Worm (Caenorhabditis elegans) whole organism, L1 larva: ENCODE results near the gene F56A8.9.
A peak's percentile ranks its signal among the peaks of the same experiment; 100 is the strongest.

Source experiments
- C04F5.9 ChIP-seq: sonication (generic microtip); optimal IDR thresholded peaks from 2 replicates; lab custom pipeline; 2016; ENCODE audit warnings: missing genetic modification characterization, missing compliant biosample characterization
- C16A3.4 ChIP-seq: fragments of 150-350 bp; optimal IDR thresholded peaks from 2 replicates; lab custom pipeline; 2014; ENCODE audit warnings: missing biosample characterization, missing genetic modification characterization
- Y116A8C.19 ChIP-seq: sonication (generic microtip); optimal IDR thresholded peaks from 2 replicates; lab custom pipeline; 2016; ENCODE audit warnings: missing compliant biosample characterization, missing genetic modification characterization, borderline replicate concordance
- aha-1 ChIP-seq: fragments of 150-350 bp; optimal IDR thresholded peaks from 2 replicates; lab custom pipeline; 2014; ENCODE audit warnings: missing biosample characterization, missing genetic modification characterization
- alr-1 ChIP-seq: fragments of 200-800 bp; sonication (Bioruptor generic); optimal IDR thresholded peaks from 2 replicates; lab custom pipeline; 2018; ENCODE audit warnings: borderline replicate concordance, mild to moderate bottlenecking, missing genetic modification characterization, missing compliant biosample characterization
- blmp-1 ChIP-seq: fragments of 150-350 bp; optimal IDR thresholded peaks from 2 replicates; lab custom pipeline; 2014; ENCODE audit warnings: missing biosample characterization, missing genetic modification characterization
- ceh-82 ChIP-seq, 3 experiments: fragments of 150-350 bp in 1 of 3; sonication (generic microtip) in 2 of 3; optimal IDR thresholded peaks; 2 replicates each; lab custom pipeline; 2014 to 2017; ENCODE audit warnings: missing biosample characterization in 3 of 3, missing genetic modification characterization in 3 of 3
- ceh-88 ChIP-seq: fragments of 200-800 bp; sonication (Bioruptor generic); IDR thresholded peaks from 2 replicates; pipeline ENCODE4 v1.3.6; 2022; ENCODE audit warnings: missing genetic modification characterization, missing compliant biosample characterization
- ceh-90 ChIP-seq: sonication (generic microtip); optimal IDR thresholded peaks from 2 replicates; lab custom pipeline; 2016; ENCODE audit warnings: missing genetic modification characterization, missing compliant biosample characterization
- ces-1 ChIP-seq: fragments of 150-350 bp; optimal IDR thresholded peaks from 2 replicates; lab custom pipeline; 2014; ENCODE audit warnings: missing biosample characterization, missing genetic modification reagents, missing genetic modification characterization
- dpl-1 ChIP-seq, 3 experiments: fragments of 150-350 bp in 2 of 3; sonication (generic microtip) in 1 of 3; optimal IDR thresholded peaks; 2 replicates each; lab custom pipeline; 2014 to 2017; ENCODE audit warnings: missing biosample characterization in 3 of 3, missing genetic modification characterization in 3 of 3, missing genetic modification reagents in 3 of 3
- dsc-1 ChIP-seq: sonication (generic microtip); optimal IDR thresholded peaks from 2 replicates; lab custom pipeline; 2016; ENCODE audit warnings: mild to moderate bottlenecking, missing genetic modification characterization, missing compliant biosample characterization
- efl-1 ChIP-seq, 4 experiments: fragments of 150-350 bp; optimal IDR thresholded peaks in 3 of 4; peaks in 1 of 4; 1 replicate in 1 of 4; 2 replicates in 3 of 4; lab custom pipeline; 2014; ENCODE audit warnings: missing biosample characterization in 2 of 4, missing genetic modification characterization in 2 of 4, missing genetic modification reagents in 2 of 4
- egl-13 ChIP-seq: sonication (generic microtip); optimal IDR thresholded peaks from 2 replicates; lab custom pipeline; 2016; ENCODE audit warnings: missing genotype, missing genetic modification reagents, missing genetic modification characterization, missing compliant biosample characterization
- egl-27 ChIP-seq, 2 experiments: fragments of 150-350 bp in 1 of 2; sonication (generic microtip); optimal IDR thresholded peaks; 3 replicates each; lab custom pipeline; 2017 to 2018; ENCODE audit warnings: missing biosample characterization in 2 of 2, missing genetic modification characterization in 2 of 2, missing genetic modification reagents in 2 of 2
- elt-2 ChIP-seq: sonication (generic microtip); optimal IDR thresholded peaks from 2 replicates; lab custom pipeline; 2016; ENCODE audit warnings: missing genetic modification characterization, mild to moderate bottlenecking, inconsistent platforms, missing compliant biosample characterization, missing genetic modification reagents
- elt-3 ChIP-seq, 6 experiments: fragments of 150-350 bp in 1 of 6; sonication (generic microtip); optimal IDR thresholded peaks; 2 replicates each; lab custom pipeline; 2017 to 2018; ENCODE audit warnings: missing biosample characterization in 6 of 6, missing genetic modification characterization in 6 of 6, inconsistent platforms in 1 of 6
- fkh-4 ChIP-seq: sonication (generic microtip); optimal IDR thresholded peaks from 2 replicates; lab custom pipeline; 2016; ENCODE audit warnings: missing compliant biosample characterization, missing genetic modification characterization, borderline replicate concordance
- fkh-8 ChIP-seq: sonication (generic microtip); optimal IDR thresholded peaks from 2 replicates; lab custom pipeline; 2016; ENCODE audit warnings: mild to moderate bottlenecking, missing genetic modification characterization, missing compliant biosample characterization
- hlh-17 ChIP-seq: fragments of 200-800 bp; sonication (Bioruptor generic); optimal IDR thresholded peaks from 2 replicates; lab custom pipeline; 2018; ENCODE audit warnings: missing genetic modification characterization, mild to moderate bottlenecking, missing compliant biosample characterization, moderate library complexity, borderline replicate concordance
- hpl-2 ChIP-seq: fragments of 150-350 bp; optimal IDR thresholded peaks from 2 replicates; lab custom pipeline; 2014; ENCODE audit warnings: missing biosample characterization, missing genetic modification reagents, missing genetic modification characterization
- irx-1 ChIP-seq: sonication (generic microtip); optimal IDR thresholded peaks from 2 replicates; lab custom pipeline; 2016; ENCODE audit warnings: missing genetic modification characterization, missing compliant biosample characterization
- lin-13 ChIP-seq: fragments of 150-350 bp; optimal IDR thresholded peaks from 2 replicates; lab custom pipeline; 2014; ENCODE audit warnings: missing biosample characterization, missing genetic modification reagents, missing genetic modification characterization
- lin-14 ChIP-seq: fragments of 200-800 bp; sonication (Bioruptor generic); optimal IDR thresholded peaks from 2 replicates; lab custom pipeline; 2018; ENCODE audit warnings: mild to moderate bottlenecking, missing genetic modification characterization, moderate library complexity, missing compliant biosample characterization
- lir-3 ChIP-seq: sonication (generic microtip); optimal IDR thresholded peaks from 2 replicates; lab custom pipeline; 2016; ENCODE audit warnings: mild to moderate bottlenecking, missing genetic modification characterization, moderate library complexity, missing compliant biosample characterization; ENCODE audit not compliant: poor library complexity
- lsy-2 ChIP-seq, 2 experiments: fragments of 150-350 bp; optimal IDR thresholded peaks; 2 replicates each; lab custom pipeline; 2014; ENCODE audit warnings: missing biosample characterization in 2 of 2, missing genetic modification characterization in 2 of 2
- mab-9 ChIP-seq: fragments of 200-800 bp; sonication (Bioruptor generic); IDR thresholded peaks from 2 replicates; pipeline ENCODE4 v1.3.6; 2022; ENCODE audit warnings: missing genetic modification reagents, missing genetic modification characterization, missing compliant biosample characterization
- mdl-1 ChIP-seq, 2 experiments: fragments of 150-350 bp; optimal IDR thresholded peaks; 2 replicates each; lab custom pipeline; 2014 to 2017; ENCODE audit warnings: missing biosample characterization in 2 of 2, missing genetic modification characterization in 2 of 2, inconsistent platforms in 1 of 2
- mef-2 ChIP-seq: fragments of 150-350 bp; optimal IDR thresholded peaks from 2 replicates; lab custom pipeline; 2014; ENCODE audit warnings: missing biosample characterization, missing genetic modification characterization
- mep-1 ChIP-seq: fragments of 150-350 bp; optimal IDR thresholded peaks from 2 replicates; lab custom pipeline; 2014; ENCODE audit warnings: missing biosample characterization, missing genetic modification characterization
- nhr-11 ChIP-seq: fragments of 150-350 bp; optimal IDR thresholded peaks from 2 replicates; lab custom pipeline; 2014; ENCODE audit warnings: missing biosample characterization, missing genetic modification characterization
- nhr-237 ChIP-seq: fragments of 150-350 bp; optimal IDR thresholded peaks from 2 replicates; lab custom pipeline; 2014; ENCODE audit warnings: missing biosample characterization, missing genetic modification characterization
- nhr-28 ChIP-seq: fragments of 150-350 bp; optimal IDR thresholded peaks from 2 replicates; lab custom pipeline; 2014; ENCODE audit warnings: missing biosample characterization, missing genetic modification characterization
- nhr-71 ChIP-seq: sonication (generic microtip); optimal IDR thresholded peaks from 2 replicates; lab custom pipeline; 2016; ENCODE audit warnings: mild to moderate bottlenecking, missing genetic modification characterization, moderate library complexity, missing compliant biosample characterization
- nhr-76 ChIP-seq: sonication (generic microtip); optimal IDR thresholded peaks from 2 replicates; lab custom pipeline; 2017; ENCODE audit warnings: missing biosample characterization, missing genetic modification characterization
- nhr-77 ChIP-seq: fragments of 150-350 bp; optimal IDR thresholded peaks from 2 replicates; lab custom pipeline; 2014; ENCODE audit warnings: missing biosample characterization, missing genetic modification characterization
- pag-3 ChIP-seq: sonication (generic microtip); optimal IDR thresholded peaks from 2 replicates; lab custom pipeline; 2017; ENCODE audit warnings: missing genetic modification characterization, mild to moderate bottlenecking, missing compliant biosample characterization, antibody characterized with exemption, borderline replicate concordance; ENCODE audit not compliant: insufficient read depth
- pax-3 ChIP-seq: fragments of 200-800 bp; sonication (Bioruptor generic); optimal IDR thresholded peaks from 2 replicates; lab custom pipeline; 2018; ENCODE audit warnings: mild to moderate bottlenecking, missing genetic modification characterization, moderate library complexity, missing compliant biosample characterization
- pqm-1 ChIP-seq: sonication (generic microtip); optimal IDR thresholded peaks from 3 replicates; lab custom pipeline; 2017; ENCODE audit warnings: missing biosample characterization, missing genetic modification characterization
- rnt-1 ChIP-seq: sonication (generic microtip); optimal IDR thresholded peaks from 2 replicates; lab custom pipeline; 2016; ENCODE audit warnings: mild to moderate bottlenecking, missing genetic modification characterization, moderate library complexity, missing compliant biosample characterization
- skn-1 ChIP-seq: fragments of 150-350 bp; optimal IDR thresholded peaks from 2 replicates; lab custom pipeline; 2014; ENCODE audit warnings: missing biosample characterization, missing genetic modification characterization
- snpc-4 ChIP-seq: fragments of 150-350 bp; optimal IDR thresholded peaks from 2 replicates; lab custom pipeline; 2014; ENCODE audit warnings: missing biosample characterization, missing genetic modification characterization
- snu-23 ChIP-seq: sonication (generic microtip); optimal IDR thresholded peaks from 2 replicates; lab custom pipeline; 2016; ENCODE audit warnings: missing genetic modification characterization, missing compliant biosample characterization
- sox-4 ChIP-seq: sonication (generic microtip); optimal IDR thresholded peaks from 2 replicates; lab custom pipeline; 2016; ENCODE audit warnings: missing genetic modification characterization, missing compliant biosample characterization
- sptf-1 ChIP-seq: fragments of 150-350 bp; optimal IDR thresholded peaks from 2 replicates; lab custom pipeline; 2014; ENCODE audit warnings: missing biosample characterization, missing genetic modification characterization
- sup-37 ChIP-seq: fragments of 200-800 bp; sonication (Bioruptor generic); optimal IDR thresholded peaks from 2 replicates; lab custom pipeline; 2018; ENCODE audit warnings: mild to moderate bottlenecking, missing genetic modification characterization, missing compliant biosample characterization
- swsn-7 ChIP-seq: sonication (generic microtip); optimal IDR thresholded peaks from 2 replicates; lab custom pipeline; 2016; ENCODE audit warnings: missing genetic modification characterization, missing compliant biosample characterization
- tbx-2 ChIP-seq: sonication (generic microtip); optimal IDR thresholded peaks from 2 replicates; lab custom pipeline; 2016; ENCODE audit warnings: missing genetic modification characterization, missing compliant biosample characterization
- unc-130 ChIP-seq: fragments of 150-350 bp; optimal IDR thresholded peaks from 2 replicates; lab custom pipeline; 2017; ENCODE audit warnings: missing biosample characterization, missing genetic modification characterization, inconsistent platforms
- unc-62 ChIP-seq: fragments of 150-350 bp; optimal IDR thresholded peaks from 2 replicates; lab custom pipeline; 2014; ENCODE audit warnings: missing biosample characterization, missing genetic modification reagents, missing genetic modification characterization
- unc-98 ChIP-seq: fragments of 200-800 bp; sonication (Bioruptor generic); IDR thresholded peaks from 2 replicates; pipeline ENCODE4 v1.3.6; 2022; ENCODE audit warnings: missing genetic modification characterization, missing compliant biosample characterization
- zag-1 ChIP-seq: fragments of 150-350 bp; optimal IDR thresholded peaks from 2 replicates; lab custom pipeline; 2014; ENCODE audit warnings: missing biosample characterization, missing genetic modification characterization

The F56A8.9 gene

DNA sequence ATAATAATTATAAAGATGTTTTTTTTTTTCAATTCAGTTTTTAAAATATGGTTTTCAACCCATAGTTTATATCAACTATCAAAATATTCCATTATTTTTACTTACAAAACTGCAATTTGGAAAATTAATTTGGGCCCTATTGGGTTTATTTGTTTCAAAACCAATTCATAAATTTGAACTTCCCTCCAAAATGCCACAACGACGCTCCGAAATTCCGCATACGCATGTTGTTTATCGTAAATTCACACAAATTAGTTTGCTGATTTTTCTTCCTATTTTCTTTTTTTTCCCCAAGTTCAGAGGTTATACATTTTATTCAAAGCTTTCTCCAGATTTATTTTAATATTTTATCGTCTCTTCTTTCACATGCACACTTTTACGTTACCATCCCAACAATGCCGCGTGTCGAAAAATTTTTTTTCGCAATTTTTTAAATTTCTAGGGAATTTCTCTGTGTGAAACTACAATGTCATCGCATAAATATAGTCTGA lies 2.0 kb downstream of the F56A8.9 start, which contains the start of gene F56A8.3:
Gene F56A8.3, plus strand, starts transcription at position 441 of the 491 bp plus-strand sequence.
- peak; percentile 55 for TF ChIP-seq lin-13 (GFP tag; lab: Kevin White, UChicago)
- TF ChIP-seq unc-130: peak; percentile 65
- no peak for TF ChIP-seq lir-3 (tag; lab: Kevin White, UChicago)
- TF ChIP-seq mab-9 (GFP tag; lab: Robert Waterston, UW): no peak
- no peak for TF ChIP-seq nhr-11 (tag; lab: Kevin White, UChicago)
- no peak for TF ChIP-seq sptf-1 (tag; lab: Kevin White, UChicago)
- no peak for TF ChIP-seq nhr-28 (tag; lab: Kevin White, UChicago)
- TF ChIP-seq nhr-77: peak; percentile 39
- TF ChIP-seq aha-1: no peak
- TF ChIP-seq irx-1: peak; percentile 60
- no peak for TF ChIP-seq mef-2
- TF ChIP-seq egl-13 (tag; lab: Kevin White, UChicago): no peak
- no peak for TF ChIP-seq hlh-17 (GFP tag; lab: Kevin White, UChicago)
- no peak for TF ChIP-seq unc-98
- no peak for TF ChIP-seq alr-1 (tag; lab: Kevin White, UChicago)
- peak; percentile 37 for TF ChIP-seq snpc-4 (tag; lab: Kevin White, UChicago)
- TF ChIP-seq tbx-2 (tag; lab: Kevin White, UChicago): peak; percentile 78
- peak; percentile 75 for TF ChIP-seq C16A3.4 (tag; lab: Kevin White, UChicago)
- TF ChIP-seq fkh-4 (tag; lab: Kevin White, UChicago): no peak
- TF ChIP-seq fkh-8: no peak
- no peak for TF ChIP-seq pag-3 (tag; lab: Kevin White, UChicago)
- TF ChIP-seq lsy-2 (tag; optimal IDR thresholded peaks at IDR 0.05; lab: Kevin White, UChicago): peak; percentile 83 to 91
- TF ChIP-seq skn-1 (tag; lab: Kevin White, UChicago): peak; percentile 76
- no peak for TF ChIP-seq ceh-90 (tag; lab: Kevin White, UChicago)
- TF ChIP-seq lin-14: no peak
- peak; percentile 78 for TF ChIP-seq dsc-1 (tag; lab: Kevin White, UChicago)
- TF ChIP-seq Y116A8C.19 (tag; lab: Kevin White, UChicago): no peak
- TF ChIP-seq egl-27 (tag; optimal IDR thresholded peaks at IDR 0.05; lab: Kevin White, UChicago): no peak
- TF ChIP-seq mep-1: peak; percentile 75
- peak; percentile 86 for TF ChIP-seq snu-23 (GFP tag; lab: Kevin White, UChicago)
- peak; percentile 32 for TF ChIP-seq nhr-237 (tag; lab: Kevin White, UChicago)
- peak; percentile 31 for TF ChIP-seq hpl-2 (GFP tag; lab: Kevin White, UChicago)
- peak; percentile 52 to 76 (median 58) for TF ChIP-seq ceh-82 (tag; optimal IDR thresholded peaks at IDR 0.05; lab: Kevin White, UChicago)
- peak; percentile 41 for TF ChIP-seq blmp-1 (tag; lab: Kevin White, UChicago)
- no peak for TF ChIP-seq pqm-1 (tag; lab: Kevin White, UChicago)
- peak; percentile 85 for TF ChIP-seq nhr-71 (tag; lab: Kevin White, UChicago)
- TF ChIP-seq rnt-1 (tag; lab: Kevin White, UChicago): peak; percentile 81
- TF ChIP-seq mdl-1 (tag; optimal IDR thresholded peaks at IDR 0.05; lab: Kevin White, UChicago): peak in 1 of 2 experiments; percentile 60
- no peak for TF ChIP-seq unc-62 (GFP tag; lab: Kevin White, UChicago)
- TF ChIP-seq dpl-1 (GFP tag; optimal IDR thresholded peaks at IDR 0.05; lab: Kevin White, UChicago): peak; percentile 98 to 99 (median 99)
- TF ChIP-seq zag-1 (tag; lab: Kevin White, UChicago): no peak
- TF ChIP-seq sox-4 (tag; lab: Kevin White, UChicago): peak; percentile 35
- no peak for TF ChIP-seq ceh-88 (GFP tag; lab: Robert Waterston, UW)
- TF ChIP-seq pax-3: peak; percentile 16
- TF ChIP-seq sup-37 (GFP tag; lab: Kevin White, UChicago): no peak
- TF ChIP-seq efl-1 (optimal IDR thresholded peaks at IDR 0.05; lab: Kevin White, UChicago): peak; percentile 99 to 100
- peak; percentile 99 to 100 for TF ChIP-seq efl-1 (GFP tag; optimal IDR thresholded peaks at IDR 0.05 in 1 of 2; lab: Kevin White, UChicago)
- no peak for TF ChIP-seq elt-2 (tag; lab: Kevin White, UChicago)
- TF ChIP-seq ces-1 (GFP tag; lab: Kevin White, UChicago): no peak
- TF ChIP-seq elt-3 (tag; optimal IDR thresholded peaks at IDR 0.05; lab: Kevin White, UChicago): peak in 1 of 6 experiments; percentile 26
- peak; percentile 76 for TF ChIP-seq swsn-7
- no peak for TF ChIP-seq C04F5.9 (tag; lab: Kevin White, UChicago)
- no peak for TF ChIP-seq nhr-76 (tag; lab: Kevin White, UChicago)
